ENCODE assay signal across 1 fruit fly cellular context in genomic region chr3L:4122185-4122767, dm6.
TF ChIP-seq lines count a peak whose summit lies in the region.

TSS of gene Chd64 (minus strand) at chr3L:4122388.

TF ChIP-seq in whole organism, embryonic, 481 proteins besides CTCF, POLR2A, EP300 and RAD21 (continued from another document and continues in another):
- TF ChIP-seq dpn (GFP tag; optimal IDR thresholded peaks at IDR 0.05; lab: Kevin White, UChicago), result peak; percentile 25 to 57
- peak; percentile 62 for TF ChIP-seq CG17568 (GFP tag; optimal IDR thresholded peaks at IDR 0.05; lab: Kevin White, UChicago)
- no peak for TF ChIP-seq dm (GFP tag; optimal IDR thresholded peaks at IDR 0.05; lab: Kevin White, UChicago)
- TF ChIP-seq cwo (GFP tag; optimal IDR thresholded peaks at IDR 0.05; lab: Kevin White, UChicago), result peak; percentile 65
- TF ChIP-seq chn (GFP tag; optimal IDR thresholded peaks at IDR 0.05; lab: Kevin White, UChicago), result no peak
- peak; percentile 67 for TF ChIP-seq CG6813 (GFP tag; optimal IDR thresholded peaks at IDR 0.05; lab: Kevin White, UChicago)
- TF ChIP-seq CG11695 (GFP tag; IDR thresholded peaks at IDR 0.05; lab: Robert Waterston, UW), result peak; percentile 58; the same call in 2 of the 3 replicates
- TF ChIP-seq Doc3 (GFP tag; IDR thresholded peaks at IDR 0.05; lab: Robert Waterston, UW; ENCODE audit: partially characterized antibody), result no peak
- TF ChIP-seq CG15601 (tag; optimal IDR thresholded peaks at IDR 0.05; lab: Kevin White, UChicago), result peak; percentile 32
- no peak for TF ChIP-seq abd-A (tag; optimal IDR thresholded peaks at IDR 0.05; lab: Kevin White, UChicago)
- TF ChIP-seq crc (GFP tag; optimal IDR thresholded peaks at IDR 0.05; lab: Kevin White, UChicago), result no peak
- peak; percentile 84 for TF ChIP-seq ci (GFP tag; IDR thresholded peaks at IDR 0.05; lab: Robert Waterston, UW)
- peak; percentile 63 for TF ChIP-seq sug (tag; optimal IDR thresholded peaks at IDR 0.05; lab: Kevin White, UChicago)
- TF ChIP-seq NFAT (GFP tag; IDR thresholded peaks at IDR 0.05; lab: Robert Waterston, UW), result peak; percentile 44
- TF ChIP-seq CG6683 (GFP tag; optimal IDR thresholded peaks at IDR 0.05; lab: Kevin White, UChicago), result no peak
- TF ChIP-seq D (optimal IDR thresholded peaks at IDR 0.05; lab: Kevin White, UChicago), result no peak
- TF ChIP-seq D (GFP tag; optimal IDR thresholded peaks at IDR 0.05; lab: Kevin White, UChicago), result no peak
- peak; percentile 19 for TF ChIP-seq CG1529 (GFP tag; optimal IDR thresholded peaks at IDR 0.05; lab: Kevin White, UChicago)
- TF ChIP-seq CG9932 (GFP tag; IDR thresholded peaks at IDR 0.05; lab: Robert Waterston, UW), result peak; percentile 50
- peak; percentile 40 for TF ChIP-seq Fer3 (tag; optimal IDR thresholded peaks at IDR 0.05; lab: Kevin White, UChicago)
- no peak for TF ChIP-seq z (GFP tag; IDR thresholded peaks at IDR 0.05; lab: Robert Waterston, UW)
- TF ChIP-seq pros (GFP tag; optimal IDR thresholded peaks at IDR 0.05; lab: Kevin White, UChicago), result no peak
- TF ChIP-seq C15 (GFP tag; IDR thresholded peaks at IDR 0.05; lab: Robert Waterston, UW), result no peak
- TF ChIP-seq CG8281 (tag; optimal IDR thresholded peaks at IDR 0.05; lab: Kevin White, UChicago), result no peak
- TF ChIP-seq peb (GFP tag; IDR thresholded peaks at IDR 0.05; lab: Robert Waterston, UW), result no peak
- TF ChIP-seq CG13624 (GFP tag; optimal IDR thresholded peaks at IDR 0.05; lab: Kevin White, UChicago), result peak; percentile 49
- no peak for TF ChIP-seq aop (GFP tag; IDR thresholded peaks at IDR 0.05; lab: Robert Waterston, UW)
- no peak for TF ChIP-seq CG6272 (GFP tag; IDR thresholded peaks at IDR 0.05; lab: Robert Waterston, UW)
- TF ChIP-seq CoRest (tag; optimal IDR thresholded peaks at IDR 0.05; lab: Kevin White, UChicago), result no peak
- no peak for TF ChIP-seq disco-r (GFP tag; optimal IDR thresholded peaks at IDR 0.05; lab: Kevin White, UChicago)
- peak; percentile 62; the same call in 1 of the 2 replicates for TF ChIP-seq Bgb (GFP tag; IDR thresholded peaks at IDR 0.05; lab: Robert Waterston, UW; ENCODE audit: partially characterized antibody)
- peak; percentile 52 for TF ChIP-seq CG3281 (GFP tag; optimal IDR thresholded peaks at IDR 0.05; lab: Kevin White, UChicago)
- TF ChIP-seq Chrac-16 (GFP tag; optimal IDR thresholded peaks at IDR 0.05; lab: Kevin White, UChicago), result peak; percentile 5
- TF ChIP-seq CG4707 (GFP tag; optimal IDR thresholded peaks at IDR 0.05; lab: Kevin White, UChicago), result peak; percentile 40
- TF ChIP-seq CG17359 (tag; optimal IDR thresholded peaks at IDR 0.05; lab: Kevin White, UChicago), result peak; percentile 47
- no peak for TF ChIP-seq Dip2 (GFP tag; IDR thresholded peaks at IDR 0.05; lab: Robert Waterston, UW)
- TF ChIP-seq ranshi (GFP tag; IDR thresholded peaks at IDR 0.05; lab: Robert Waterston, UW), result no peak
- TF ChIP-seq twi (tag; optimal IDR thresholded peaks at IDR 0.05; lab: Kevin White, UChicago), result no peak
- TF ChIP-seq CG6175 (GFP tag; IDR thresholded peaks at IDR 0.05; lab: Robert Waterston, UW), result no peak
- TF ChIP-seq CG14050 (GFP tag; IDR thresholded peaks at IDR 0.05; lab: Robert Waterston, UW), result no peak; the same call in 2 of the 3 replicates
- TF ChIP-seq Camta (GFP tag; optimal IDR thresholded peaks at IDR 0.05; lab: Kevin White, UChicago), result no peak
- TF ChIP-seq CG15011 (GFP tag; optimal IDR thresholded peaks at IDR 0.05; lab: Kevin White, UChicago), result peak; percentile 46
- TF ChIP-seq cad (GFP tag; optimal IDR thresholded peaks at IDR 0.05; lab: Kevin White, UChicago), result no peak
- TF ChIP-seq CG11085 (GFP tag; IDR thresholded peaks at IDR 0.05; lab: Robert Waterston, UW), result peak; percentile 9; the same call in 1 of the 2 replicates
- peak; percentile 29; the same call in 1 of the 3 replicates for TF ChIP-seq ken (GFP tag; IDR thresholded peaks at IDR 0.05; lab: Robert Waterston, UW)
- peak; percentile 4 for TF ChIP-seq mam (GFP tag; optimal IDR thresholded peaks at IDR 0.05; lab: Kevin White, UChicago)
- TF ChIP-seq Bteb2 (GFP tag; optimal IDR thresholded peaks at IDR 0.05; lab: Kevin White, UChicago), result peak; percentile 13
- TF ChIP-seq gro (GFP tag; optimal IDR thresholded peaks at IDR 0.05; lab: Kevin White, UChicago), result peak; percentile 54
- peak; percentile 3 for TF ChIP-seq kah (GFP tag; optimal IDR thresholded peaks at IDR 0.05; lab: Kevin White, UChicago)
- no peak for TF ChIP-seq ap (GFP tag; IDR thresholded peaks at IDR 0.05; lab: Robert Waterston, UW)
- TF ChIP-seq Dad (GFP tag; optimal IDR thresholded peaks at IDR 0.05; lab: Kevin White, UChicago), result no peak
- no peak for TF ChIP-seq fd64A (GFP tag; optimal IDR thresholded peaks at IDR 0.05; lab: Kevin White, UChicago)
- TF ChIP-seq Ets65A (GFP tag; lab: Kevin White, UChicago), result no peak
- peak; percentile 46 for TF ChIP-seq bbx (GFP tag; IDR thresholded peaks at IDR 0.05; lab: Robert Waterston, UW; ENCODE audit: partially characterized antibody)
- peak; percentile 22; the same call in 1 of the 2 replicates for TF ChIP-seq CG3847 (GFP tag; IDR thresholded peaks at IDR 0.05; lab: Robert Waterston, UW)
- no peak for TF ChIP-seq lmd (GFP tag; IDR thresholded peaks at IDR 0.05; lab: Robert Waterston, UW)
- peak; percentile 25 for TF ChIP-seq CG12155 (GFP tag; optimal IDR thresholded peaks at IDR 0.05; lab: Kevin White, UChicago)
- no peak for TF ChIP-seq sisA (GFP tag; IDR thresholded peaks at IDR 0.05; lab: Robert Waterston, UW)
- no peak for TF ChIP-seq Dfd (GFP tag; optimal IDR thresholded peaks at IDR 0.05; lab: Kevin White, UChicago)
- peak; percentile 3 for TF ChIP-seq CG8290 (GFP tag; optimal IDR thresholded peaks at IDR 0.05; lab: Kevin White, UChicago)
- TF ChIP-seq CG8290 (tag; optimal IDR thresholded peaks at IDR 0.05; lab: Kevin White, UChicago), result peak in 1 of 2 experiments; percentile 77
- no peak for TF ChIP-seq CG4328 (GFP tag; optimal IDR thresholded peaks at IDR 0.05; lab: Kevin White, UChicago)
- TF ChIP-seq CG2889 (GFP tag; IDR thresholded peaks at IDR 0.05; lab: Robert Waterston, UW), result no peak
- TF ChIP-seq CG10267 (tag; optimal IDR thresholded peaks at IDR 0.05; lab: Kevin White, UChicago), result peak; percentile 68
- peak; percentile 63; the same call in 2 of the 3 replicates for TF ChIP-seq CG11456 (GFP tag; IDR thresholded peaks at IDR 0.05; lab: Robert Waterston, UW)
- TF ChIP-seq scrt (GFP tag; optimal IDR thresholded peaks at IDR 0.05; lab: Kevin White, UChicago), result peak; percentile 72
- TF ChIP-seq slp2 (GFP tag; optimal IDR thresholded peaks at IDR 0.05; lab: Kevin White, UChicago), result no peak
- no peak for TF ChIP-seq en (GFP tag; optimal IDR thresholded peaks at IDR 0.05; lab: Kevin White, UChicago)
- TF ChIP-seq CG12659 (GFP tag; optimal IDR thresholded peaks at IDR 0.05; lab: Kevin White, UChicago), result peak; percentile 72
- TF ChIP-seq tio (GFP tag; optimal IDR thresholded peaks at IDR 0.05; lab: Kevin White, UChicago), result no peak
- no peak for TF ChIP-seq ATbp (GFP tag; optimal IDR thresholded peaks at IDR 0.05; lab: Kevin White, UChicago)
- TF ChIP-seq Meics (GFP tag; optimal IDR thresholded peaks at IDR 0.05; lab: Kevin White, UChicago), result peak; percentile 58
- TF ChIP-seq croc (GFP tag; conservative IDR thresholded peaks at IDR 0.05; lab: Robert Waterston, UW), result no peak
- TF ChIP-seq sens (GFP tag; lab: Kevin White, UChicago), result peak; percentile 47
- TF ChIP-seq E2f1 (GFP tag; IDR thresholded peaks at IDR 0.05; lab: Robert Waterston, UW), result peak; percentile 25; the same call in 1 of the 2 replicates
- TF ChIP-seq slbo (GFP tag; IDR thresholded peaks at IDR 0.05; lab: Robert Waterston, UW), result peak; percentile 36
- peak; percentile 90 for TF ChIP-seq CG34376 (GFP tag; optimal IDR thresholded peaks at IDR 0.05; lab: Kevin White, UChicago)
- TF ChIP-seq CG13287 (GFP tag; IDR thresholded peaks at IDR 0.05; lab: Robert Waterston, UW; ENCODE audit: partially characterized antibody), result peak; percentile 80
- 0 out of 2 replicates have a peak, but pooled peaks have one; percentile 9 for TF ChIP-seq rib (GFP tag; IDR thresholded peaks at IDR 0.05; lab: Robert Waterston, UW)
- TF ChIP-seq Elba2 (GFP tag; optimal IDR thresholded peaks at IDR 0.05; lab: Kevin White, UChicago), result no peak
- TF ChIP-seq CG30020 (tag; optimal IDR thresholded peaks at IDR 0.05; lab: Kevin White, UChicago), result no peak
- peak; percentile 45; the same call in 1 of the 2 replicates for TF ChIP-seq amos (GFP tag; IDR thresholded peaks at IDR 0.05; lab: Robert Waterston, UW; ENCODE audit: partially characterized antibody)
- TF ChIP-seq corto (GFP tag; optimal IDR thresholded peaks at IDR 0.05; lab: Kevin White, UChicago), result peak; percentile 74
- peak; percentile 41 for TF ChIP-seq Side (GFP tag; optimal IDR thresholded peaks at IDR 0.05; lab: Kevin White, UChicago)
- TF ChIP-seq CG10979 (tag; optimal IDR thresholded peaks at IDR 0.05; lab: Kevin White, UChicago), result peak; percentile 13
- 0 out of 3 replicates have a peak, but pooled peaks have one; percentile 18 for TF ChIP-seq Mrtf (GFP tag; IDR thresholded peaks at IDR 0.05; lab: Robert Waterston, UW)
- TF ChIP-seq Deaf1 (tag; optimal IDR thresholded peaks at IDR 0.05; lab: Kevin White, UChicago), result peak; percentile 46
- TF ChIP-seq dmrt99B (tag; optimal IDR thresholded peaks at IDR 0.05; lab: Kevin White, UChicago), result no peak
- TF ChIP-seq ase (GFP tag; IDR thresholded peaks at IDR 0.05; lab: Robert Waterston, UW), result no peak
- TF ChIP-seq CG16779 (GFP tag; IDR thresholded peaks at IDR 0.05; lab: Robert Waterston, UW), result 0 out of 2 replicates have a peak, but pooled peaks have one; percentile 53
- TF ChIP-seq Hr51 (GFP tag; optimal IDR thresholded peaks at IDR 0.05; lab: Kevin White, UChicago), result no peak
- TF ChIP-seq CG5245 (GFP tag; optimal IDR thresholded peaks at IDR 0.05; lab: Kevin White, UChicago), result no peak
- TF ChIP-seq Hmx (GFP tag; optimal IDR thresholded peaks at IDR 0.05; lab: Kevin White, UChicago), result no peak
- no peak; the same call in 1 of the 2 replicates for TF ChIP-seq seq (GFP tag; IDR thresholded peaks at IDR 0.05; lab: Robert Waterston, UW)
- TF ChIP-seq pan (optimal IDR thresholded peaks at IDR 0.05; lab: Kevin White, UChicago), result no peak
- TF ChIP-seq pan (GFP tag; optimal IDR thresholded peaks at IDR 0.05 in 1 of 2, IDR thresholded peaks at IDR 0.05 in 1 of 2), result no peak
- TF ChIP-seq CG14965 (GFP tag; optimal IDR thresholded peaks at IDR 0.05; lab: Kevin White, UChicago; ENCODE audit: borderline replicate concordance), result no peak
- no peak for TF ChIP-seq CG11696 (GFP tag; IDR thresholded peaks at IDR 0.05; lab: Robert Waterston, UW)
- no peak for TF ChIP-seq gcm (GFP tag; optimal IDR thresholded peaks at IDR 0.05; lab: Kevin White, UChicago)
- TF ChIP-seq CG31441 (GFP tag; IDR thresholded peaks at IDR 0.05; lab: Robert Waterston, UW), result no peak
- peak; percentile 14 for TF ChIP-seq CG12104 (GFP tag; optimal IDR thresholded peaks at IDR 0.05; lab: Kevin White, UChicago)
- TF ChIP-seq Adf1 (GFP tag; IDR thresholded peaks at IDR 0.05; lab: Robert Waterston, UW), result peak; percentile 50; the same call in 1 of the 2 replicates
- 0 out of 2 replicates have a peak, but pooled peaks have one; percentile 14 for TF ChIP-seq stc (GFP tag; IDR thresholded peaks at IDR 0.05; lab: Robert Waterston, UW)
- peak; percentile 17 for TF ChIP-seq CG17912 (GFP tag; optimal IDR thresholded peaks at IDR 0.05; lab: Kevin White, UChicago)
- TF ChIP-seq danr (GFP tag; IDR thresholded peaks at IDR 0.05; lab: Robert Waterston, UW), result no peak
- no peak for TF ChIP-seq CG2129 (GFP tag; IDR thresholded peaks at IDR 0.05; lab: Robert Waterston, UW; ENCODE audit: partially characterized antibody)
- TF ChIP-seq CG8478 (optimal IDR thresholded peaks at IDR 0.05; lab: Kevin White, UChicago), result no peak
- peak; percentile 54 for TF ChIP-seq CG6765 (GFP tag; optimal IDR thresholded peaks at IDR 0.05; lab: Kevin White, UChicago)
- peak; percentile 69 for TF ChIP-seq chm (GFP tag; IDR thresholded peaks at IDR 0.05; lab: Robert Waterston, UW)
- no peak for TF ChIP-seq CG18262 (tag; optimal IDR thresholded peaks at IDR 0.05; lab: Kevin White, UChicago)
- peak; percentile 35 for TF ChIP-seq pho (GFP tag; optimal IDR thresholded peaks at IDR 0.05; lab: Kevin White, UChicago)
- TF ChIP-seq CG7928 (GFP tag; optimal IDR thresholded peaks at IDR 0.05; lab: Kevin White, UChicago), result peak; percentile 11
- TF ChIP-seq HHEX (GFP tag; optimal IDR thresholded peaks at IDR 0.05; lab: Kevin White, UChicago), result peak; percentile 50
- peak in 1 of 2 experiments; percentile 76 for TF ChIP-seq crp (GFP tag; optimal IDR thresholded peaks at IDR 0.05; lab: Kevin White, UChicago)
- no peak for TF ChIP-seq nau (GFP tag; optimal IDR thresholded peaks at IDR 0.05; lab: Kevin White, UChicago)
- TF ChIP-seq Mes4 (GFP tag; optimal IDR thresholded peaks at IDR 0.05; lab: Kevin White, UChicago), result no peak
- peak; percentile 37 for TF ChIP-seq az2 (GFP tag; optimal IDR thresholded peaks at IDR 0.05; lab: Kevin White, UChicago)
- TF ChIP-seq Drgx (GFP tag; IDR thresholded peaks at IDR 0.05; lab: Robert Waterston, UW), result no peak; the same call in 1 of the 2 replicates
- no peak for TF ChIP-seq bowl (GFP tag; IDR thresholded peaks at IDR 0.05; lab: Robert Waterston, UW)
- TF ChIP-seq CG9609 (GFP tag; optimal IDR thresholded peaks at IDR 0.05; lab: Kevin White, UChicago), result no peak
- no peak for TF ChIP-seq CG33557 (GFP tag; optimal IDR thresholded peaks at IDR 0.05; lab: Kevin White, UChicago)
- peak; percentile 55; the same call in 2 of the 3 replicates for TF ChIP-seq CG34224 (GFP tag; IDR thresholded peaks at IDR 0.05; lab: Robert Waterston, UW; ENCODE audit: partially characterized antibody)
- TF ChIP-seq CG32767 (GFP tag; IDR thresholded peaks at IDR 0.05; lab: Robert Waterston, UW), result no peak
- TF ChIP-seq Sry-δ (GFP tag; optimal IDR thresholded peaks at IDR 0.05; lab: Kevin White, UChicago), result peak; percentile 5
- TF ChIP-seq Abd-B (GFP tag; optimal IDR thresholded peaks at IDR 0.05; lab: Kevin White, UChicago), result no peak
- peak; percentile 74 for TF ChIP-seq stwl (tag; optimal IDR thresholded peaks at IDR 0.05; lab: Kevin White, UChicago)
- TF ChIP-seq CG17186 (GFP tag; optimal IDR thresholded peaks at IDR 0.05; lab: Kevin White, UChicago), result no peak
- TF ChIP-seq Myb (GFP tag; optimal IDR thresholded peaks at IDR 0.05; lab: Kevin White, UChicago), result peak; percentile 80
- no peak; the same call in 2 of the 3 replicates for TF ChIP-seq CG11093 (GFP tag; IDR thresholded peaks at IDR 0.05; lab: Robert Waterston, UW)
- TF ChIP-seq CG8924 (tag; optimal IDR thresholded peaks at IDR 0.05; lab: Kevin White, UChicago), result peak; percentile 39
- TF ChIP-seq CG12219 (GFP tag; optimal IDR thresholded peaks at IDR 0.05; lab: Kevin White, UChicago), result peak; percentile 55
- peak; percentile 65 for TF ChIP-seq CG13894 (tag; optimal IDR thresholded peaks at IDR 0.05; lab: Kevin White, UChicago)
